Worm (Caenorhabditis elegans) whole organism, L2 larva: Measurements from ENCODE around the gene C05B5.8.

Experiments used
- C34F6.9 ChIP-seq: fragments of 150-350 bp; optimal IDR thresholded peaks from 2 replicates; lab custom pipeline; 2014; ENCODE audit warnings: missing biosample characterization, missing genetic modification characterization
- F13H6.1 ChIP-seq: sonication (generic microtip); optimal IDR thresholded peaks from 2 replicates; lab custom pipeline; 2016; ENCODE audit warnings: missing genetic modification characterization, missing compliant biosample characterization
- R02D3.7 ChIP-seq: fragments of 150-350 bp; optimal IDR thresholded peaks from 2 replicates; lab custom pipeline; 2014; ENCODE audit warnings: missing biosample characterization, missing genetic modification characterization
- Y55F3AM.14 ChIP-seq: fragments of 200-800 bp; sonication (Bioruptor generic); optimal IDR thresholded peaks from 2 replicates; lab custom pipeline; 2018; ENCODE audit warnings: mild to moderate bottlenecking, missing genetic modification characterization, missing compliant biosample characterization
- ZK546.5 ChIP-seq: sonication (generic microtip); optimal IDR thresholded peaks from 2 replicates; lab custom pipeline; 2017; ENCODE audit warnings: missing biosample characterization, missing genetic modification characterization
- aly-2 ChIP-seq: fragments of 150-350 bp; optimal IDR thresholded peaks from 2 replicates; lab custom pipeline; 2014; ENCODE audit warnings: missing biosample characterization, missing genetic modification characterization
- ama-1 ChIP-seq: fragments of 150-350 bp; optimal IDR thresholded peaks from 2 replicates; lab custom pipeline; 2018; ENCODE audit warnings: inconsistent platforms
- blmp-1 ChIP-seq: sonication (generic microtip); optimal IDR thresholded peaks from 2 replicates; lab custom pipeline; 2017; ENCODE audit warnings: missing genetic modification characterization, mild to moderate bottlenecking, missing compliant biosample characterization, antibody characterized with exemption, moderate library complexity; ENCODE audit not compliant: insufficient read depth
- ceh-16 ChIP-seq: fragments of 150-350 bp; optimal IDR thresholded peaks from 2 replicates; lab custom pipeline; 2014; ENCODE audit warnings: missing biosample characterization, missing genetic modification characterization
- ceh-82 ChIP-seq: fragments of 150-350 bp; optimal IDR thresholded peaks from 2 replicates; lab custom pipeline; 2014; ENCODE audit warnings: missing biosample characterization, missing genetic modification characterization
- crh-2 ChIP-seq: sonication (generic microtip); optimal IDR thresholded peaks from 2 replicates; lab custom pipeline; 2017; ENCODE audit warnings: missing biosample characterization, missing genetic modification characterization
- elt-3 ChIP-seq: sonication (generic microtip); optimal IDR thresholded peaks from 2 replicates; lab custom pipeline; 2017; ENCODE audit warnings: missing biosample characterization, missing genetic modification characterization
- fos-1 ChIP-seq: fragments of 150-350 bp; optimal IDR thresholded peaks from 2 replicates; lab custom pipeline; 2014; ENCODE audit warnings: missing biosample characterization, missing genetic modification characterization
- gmeb-1 ChIP-seq: fragments of 150-350 bp; optimal IDR thresholded peaks from 2 replicates; lab custom pipeline; 2014; ENCODE audit warnings: missing biosample characterization, missing genetic modification characterization
- lin-11 ChIP-seq: fragments of 150-350 bp; sonication (generic microtip); optimal IDR thresholded peaks from 2 replicates; lab custom pipeline; 2014; ENCODE audit warnings: missing biosample characterization, missing genetic modification characterization, inconsistent platforms, mixed read lengths
- lin-13 ChIP-seq: fragments of 150-350 bp; optimal IDR thresholded peaks from 2 replicates; lab custom pipeline; 2014; ENCODE audit warnings: missing biosample characterization, missing genetic modification reagents, missing genetic modification characterization
- lin-39 ChIP-seq: fragments of 150-350 bp; optimal IDR thresholded peaks from 2 replicates; lab custom pipeline; 2014; ENCODE audit warnings: missing biosample characterization, missing genetic modification reagents, missing genetic modification characterization
- lsy-2 ChIP-seq, 2 experiments: fragments of 150-350 bp in 1 of 2; sonication (generic microtip) in 1 of 2; optimal IDR thresholded peaks; 2 replicates each; lab custom pipeline; 2014 to 2017; ENCODE audit warnings: missing biosample characterization in 2 of 2, missing genetic modification characterization in 2 of 2
- mab-5 ChIP-seq: fragments of 150-350 bp; optimal IDR thresholded peaks from 2 replicates; lab custom pipeline; 2014; ENCODE audit warnings: missing biosample characterization, missing genetic modification characterization
- mdl-1 ChIP-seq, 2 experiments: fragments of 150-350 bp in 1 of 2; sonication (generic microtip) in 1 of 2; optimal IDR thresholded peaks; 2 replicates each; lab custom pipeline; 2017; ENCODE audit warnings: missing biosample characterization in 2 of 2, missing genetic modification characterization in 2 of 2
- nhr-10 ChIP-seq: sonication (generic microtip); optimal IDR thresholded peaks from 2 replicates; lab custom pipeline; 2017; ENCODE audit warnings: missing biosample characterization, missing genetic modification characterization
- nhr-12 ChIP-seq: fragments of 150-350 bp; optimal IDR thresholded peaks from 2 replicates; lab custom pipeline; 2014; ENCODE audit warnings: missing biosample characterization, missing genetic modification characterization
- nhr-129 ChIP-seq: fragments of 150-350 bp; optimal IDR thresholded peaks from 2 replicates; lab custom pipeline; 2014; ENCODE audit warnings: missing biosample characterization, missing genetic modification characterization
- nhr-237 ChIP-seq: fragments of 150-350 bp; optimal IDR thresholded peaks from 2 replicates; lab custom pipeline; 2014; ENCODE audit warnings: missing biosample characterization, missing genetic modification characterization
- nhr-6 ChIP-seq: fragments of 150-350 bp; optimal IDR thresholded peaks from 2 replicates; lab custom pipeline; 2014; ENCODE audit warnings: missing biosample characterization, missing genetic modification characterization
- nhr-77 ChIP-seq: fragments of 150-350 bp; optimal IDR thresholded peaks from 2 replicates; lab custom pipeline; 2014; ENCODE audit warnings: missing biosample characterization, missing genetic modification characterization
- peb-1 ChIP-seq: fragments of 150-350 bp; optimal IDR thresholded peaks from 2 replicates; lab custom pipeline; 2014; ENCODE audit warnings: missing biosample characterization, missing genetic modification characterization
- sem-4 ChIP-seq: fragments of 150-350 bp; optimal IDR thresholded peaks from 2 replicates; lab custom pipeline; 2014; ENCODE audit warnings: missing biosample characterization, missing genetic modification reagents, missing genetic modification characterization
- skn-1 ChIP-seq: sonication (generic microtip); optimal IDR thresholded peaks from 2 replicates; lab custom pipeline; 2017; ENCODE audit warnings: missing biosample characterization, missing genetic modification characterization
- snpc-4 ChIP-seq: fragments of 150-350 bp; optimal IDR thresholded peaks from 2 replicates; lab custom pipeline; 2014; ENCODE audit warnings: missing biosample characterization, missing genetic modification characterization
- unc-39 ChIP-seq: fragments of 150-350 bp; optimal IDR thresholded peaks from 2 replicates; lab custom pipeline; 2014; ENCODE audit warnings: missing biosample characterization, missing genetic modification characterization
- unc-55 ChIP-seq: fragments of 150-350 bp; sonication (generic microtip); optimal IDR thresholded peaks from 3 replicates; lab custom pipeline; 2014; ENCODE audit warnings: missing biosample characterization, missing genetic modification reagents, missing genetic modification characterization
- unc-62 ChIP-seq: fragments of 150-350 bp; optimal IDR thresholded peaks from 2 replicates; lab custom pipeline; 2014; ENCODE audit warnings: missing biosample characterization, missing genetic modification reagents, missing genetic modification characterization
- zag-1 ChIP-seq: fragments of 150-350 bp; optimal IDR thresholded peaks from 2 replicates; lab custom pipeline; 2014; ENCODE audit warnings: missing biosample characterization, missing genetic modification characterization
- ztf-1 ChIP-seq: fragments of 200-800 bp; sonication (Bioruptor generic); conservative IDR thresholded peaks from 2 replicates; pipeline ENCODE4 v1.3.6; 2022; ENCODE audit warnings: missing genetic modification characterization, missing compliant biosample characterization
- ztf-11 ChIP-seq: sonication (generic microtip); optimal IDR thresholded peaks from 2 replicates; lab custom pipeline; 2017; ENCODE audit warnings: missing biosample characterization, missing genetic modification characterization
- ztf-4 ChIP-seq: fragments of 150-350 bp; optimal IDR thresholded peaks from 2 replicates; lab custom pipeline; 2014; ENCODE audit warnings: missing biosample characterization, missing genetic modification characterization

Gene C05B5.8

ce11 chrIII:10016413-10017051, 9.9 kb upstream of the C05B5.8 start, which contains the start of gene rgs-1:
Gene rgs-1, minus strand, starts transcription at chrIII:10016558.
- TF ChIP-seq nhr-10 (tag; lab: Kevin White, UChicago) (no peak), unc-55 (GFP tag; lab: Kevin White, UChicago) (peak; percentile 89), nhr-129 (tag; lab: Kevin White, UChicago) (peak; percentile 69), ama-1 (lab: Kevin White, UChicago) (no peak), lin-39 (tag; lab: Kevin White, UChicago) (no peak), R02D3.7 (tag; lab: Kevin White, UChicago) (no peak), Y55F3AM.14 (GFP tag; lab: Kevin White, UChicago) (no peak), mdl-1 (tag; optimal IDR thresholded peaks at IDR 0.05; lab: Kevin White, UChicago) (peak in 1 of 2 experiments; percentile 76), skn-1 (tag; lab: Kevin White, UChicago) (no peak), snpc-4 (no peak), ZK546.5 (tag; lab: Kevin White, UChicago) (no peak), blmp-1 (tag; lab: Kevin White, UChicago) (no peak), sem-4 (peak; percentile 2), ztf-11 (tag; lab: Kevin White, UChicago) (no peak), zag-1 (tag; lab: Kevin White, UChicago) (peak; percentile 42), nhr-77 (tag; lab: Kevin White, UChicago) (no peak), aly-2 (no peak), ceh-16 (tag; lab: Kevin White, UChicago) (no peak), lin-13 (GFP tag; lab: Kevin White, UChicago) (peak; percentile 33), lsy-2 (tag; optimal IDR thresholded peaks at IDR 0.05; lab: Kevin White, UChicago) (peak in 1 of 2 experiments; percentile 62), C34F6.9 (tag; lab: Kevin White, UChicago) (peak; percentile 79), unc-62 (GFP tag; lab: Kevin White, UChicago) (no peak), ceh-82 (tag; lab: Kevin White, UChicago) (no peak), crh-2 (peak; percentile 77), nhr-237 (tag; lab: Kevin White, UChicago) (no peak), mab-5 (tag; lab: Kevin White, UChicago) (no peak), lin-11 (tag; lab: Kevin White, UChicago) (peak; percentile 44), fos-1 (peak; percentile 9), nhr-6 (peak; percentile 37)
- TF ChIP-seq, all 48 proteins: peak for 12

- TF ChIP-seq nhr-77 (tag; lab: Kevin White, UChicago): no peak
Measured at ce11 chrIII:10012136-10012535, 5.6 kb upstream of the C05B5.8 start, which contains the start of gene C05B5.16. Gene C05B5.16, plus strand, starts transcription at chrIII:10012436.

- TF ChIP-seq F13H6.1: no peak
- TF ChIP-seq ztf-4 (tag; lab: Kevin White, UChicago): no peak
- TF ChIP-seq ceh-16 (tag; lab: Kevin White, UChicago): no peak
- no peak for TF ChIP-seq elt-3
Measured at ce11 chrIII:10010117-10010516, 3.5 kb upstream of the C05B5.8 start, which contains the start of gene fbxa-155. Gene fbxa-155, minus strand, starts transcription at chrIII:10010217.

ce11 chrIII:10004213-10004612, 2.4 kb downstream of the C05B5.8 start, which contains the start of gene C05B5.11:
Gene C05B5.11, plus strand, starts transcription at chrIII:10004513.
- no peak for TF ChIP-seq ama-1 (lab: Kevin White, UChicago)
- no peak for TF ChIP-seq ztf-1 (GFP tag; lab: Robert Waterston, UW)
- no peak for TF ChIP-seq Y55F3AM.14 (GFP tag; lab: Kevin White, UChicago)
- no peak for TF ChIP-seq lin-13 (GFP tag; lab: Kevin White, UChicago)
- no peak for TF ChIP-seq unc-39 (tag; lab: Kevin White, UChicago)
- TF ChIP-seq snpc-4: no peak
- TF ChIP-seq peb-1 (tag; lab: Kevin White, UChicago): no peak
- no peak for TF ChIP-seq R02D3.7 (tag; lab: Kevin White, UChicago)
- no peak for TF ChIP-seq ztf-11 (tag; lab: Kevin White, UChicago)
- TF ChIP-seq aly-2: no peak
- no peak for TF ChIP-seq mab-5 (tag; lab: Kevin White, UChicago)
- TF ChIP-seq gmeb-1: no peak
- TF ChIP-seq nhr-12 (tag; lab: Kevin White, UChicago): no peak
